Worm (Caenorhabditis elegans) whole organism, L3 larva: ENCODE data around the gene F37H8.5.

ENCODE experiments used
- aly-2 ChIP-seq: fragments of 150-350 bp; optimal IDR thresholded peaks from 2 replicates; lab custom pipeline; 2014; ENCODE audit warnings: missing biosample characterization, missing genetic modification characterization
- ama-1 ChIP-seq: fragments of 150-350 bp; optimal IDR thresholded peaks from 2 replicates; lab custom pipeline; 2018
- ceh-28 ChIP-seq: fragments of 150-350 bp; optimal IDR thresholded peaks from 2 replicates; lab custom pipeline; 2014; ENCODE audit warnings: missing biosample characterization, missing genetic modification reagents, missing genetic modification characterization
- ceh-82 ChIP-seq: fragments of 150-350 bp; optimal IDR thresholded peaks from 2 replicates; lab custom pipeline; 2014; ENCODE audit warnings: missing biosample characterization, missing genetic modification characterization
- ceh-9 ChIP-seq: sonication (generic microtip); optimal IDR thresholded peaks from 2 replicates; lab custom pipeline; 2018; ENCODE audit warnings: missing biosample characterization, missing genetic modification characterization
- daf-12 ChIP-seq: fragments of 150-350 bp; optimal IDR thresholded peaks from 2 replicates; lab custom pipeline; 2014; ENCODE audit warnings: missing biosample characterization, missing genetic modification reagents, missing genetic modification characterization
- egl-5 ChIP-seq: fragments of 150-350 bp; optimal IDR thresholded peaks from 2 replicates; lab custom pipeline; 2017; ENCODE audit warnings: missing biosample characterization, missing genetic modification reagents, missing genetic modification characterization, inconsistent platforms
- elt-1 ChIP-seq: fragments of 150-350 bp; optimal IDR thresholded peaks from 2 replicates; lab custom pipeline; 2014; ENCODE audit warnings: missing biosample characterization, missing genetic modification characterization
- elt-2 ChIP-seq: sonication (generic microtip); optimal IDR thresholded peaks from 2 replicates; lab custom pipeline; 2016; ENCODE audit warnings: missing genetic modification reagents, mild to moderate bottlenecking, missing genetic modification characterization, missing compliant biosample characterization
- elt-3 ChIP-seq, 3 experiments: fragments of 150-350 bp in 1 of 3; sonication (generic microtip) in 2 of 3; optimal IDR thresholded peaks; 2 replicates in 2 of 3; 4 replicates in 1 of 3; lab custom pipeline; 2014 to 2017; ENCODE audit warnings: missing biosample characterization in 3 of 3, missing genetic modification characterization in 3 of 3
- fkh-2 ChIP-seq: fragments of 150-350 bp; optimal IDR thresholded peaks from 2 replicates; lab custom pipeline; 2014; ENCODE audit warnings: missing biosample characterization, missing genetic modification reagents, missing genetic modification characterization
- hmg-11 ChIP-seq: sonication (generic microtip); optimal IDR thresholded peaks from 2 replicates; lab custom pipeline; 2016; ENCODE audit warnings: missing genetic modification characterization, missing compliant biosample characterization
- jun-1 ChIP-seq: fragments of 150-350 bp; optimal IDR thresholded peaks from 2 replicates; lab custom pipeline; 2014; ENCODE audit warnings: missing biosample characterization, missing genetic modification reagents, missing genetic modification characterization
- lin-15B ChIP-seq: fragments of 150-350 bp; optimal IDR thresholded peaks from 2 replicates; lab custom pipeline; 2014; ENCODE audit warnings: missing biosample characterization, missing genetic modification characterization
- lin-39 ChIP-seq: fragments of 150-350 bp; optimal IDR thresholded peaks from 2 replicates; lab custom pipeline; 2018; ENCODE audit warnings: missing biosample characterization, missing genetic modification reagents, missing genetic modification characterization
- lsy-12 ChIP-seq: sonication (generic microtip); optimal IDR thresholded peaks from 2 replicates; lab custom pipeline; 2016; ENCODE audit warnings: mild to moderate bottlenecking, missing genetic modification characterization, missing compliant biosample characterization
- mdl-1 ChIP-seq: fragments of 150-350 bp; optimal IDR thresholded peaks from 2 replicates; lab custom pipeline; 2014; ENCODE audit warnings: missing biosample characterization, missing genetic modification characterization
- mml-1 ChIP-seq: fragments of 150-350 bp; sonication (generic microtip); optimal IDR thresholded peaks from 3 replicates; lab custom pipeline; 2014; ENCODE audit warnings: missing biosample characterization, missing genetic modification characterization
- nfya-1 ChIP-seq: sonication (generic microtip); optimal IDR thresholded peaks from 2 replicates; lab custom pipeline; 2017; ENCODE audit warnings: missing genetic modification characterization, mild to moderate bottlenecking, missing compliant biosample characterization, antibody characterized with exemption, moderate library complexity; ENCODE audit not compliant: insufficient read depth
- nhr-11 ChIP-seq: fragments of 150-350 bp; optimal IDR thresholded peaks from 2 replicates; lab custom pipeline; 2014; ENCODE audit warnings: missing biosample characterization, missing genetic modification characterization
- nhr-12 ChIP-seq: fragments of 150-350 bp; optimal IDR thresholded peaks from 2 replicates; lab custom pipeline; 2014; ENCODE audit warnings: missing biosample characterization, missing genetic modification characterization
- nhr-23 ChIP-seq: fragments of 150-350 bp; optimal IDR thresholded peaks from 2 replicates; lab custom pipeline; 2014; ENCODE audit warnings: missing biosample characterization, missing genetic modification reagents, missing genetic modification characterization
- nhr-237 ChIP-seq: fragments of 150-350 bp; optimal IDR thresholded peaks from 2 replicates; lab custom pipeline; 2014; ENCODE audit warnings: missing biosample characterization, missing genetic modification characterization
- nhr-25 ChIP-seq: sonication (generic microtip); optimal IDR thresholded peaks from 2 replicates; lab custom pipeline; 2017; ENCODE audit warnings: missing biosample characterization, missing genetic modification characterization
- nhr-28 ChIP-seq: fragments of 150-350 bp; optimal IDR thresholded peaks from 2 replicates; lab custom pipeline; 2014; ENCODE audit warnings: missing biosample characterization, missing genetic modification characterization
- nhr-43 ChIP-seq: sonication (generic microtip); optimal IDR thresholded peaks from 2 replicates; lab custom pipeline; 2016; ENCODE audit warnings: mild to moderate bottlenecking, missing genetic modification characterization, missing compliant biosample characterization; ENCODE audit not compliant: poor library complexity, severe bottlenecking
- nhr-67 ChIP-seq: fragments of 150-350 bp; optimal IDR thresholded peaks from 2 replicates; lab custom pipeline; 2014; ENCODE audit warnings: missing biosample characterization, missing genetic modification characterization
- nhr-77 ChIP-seq: fragments of 150-350 bp; optimal IDR thresholded peaks from 2 replicates; lab custom pipeline; 2014; ENCODE audit warnings: missing biosample characterization, missing genetic modification characterization
- pha-4 ChIP-seq: fragments of 150-350 bp; optimal IDR thresholded peaks from 2 replicates; lab custom pipeline; 2014; ENCODE audit warnings: missing biosample characterization, missing genetic modification reagents, missing genetic modification characterization
- pqm-1 ChIP-seq: fragments of 150-350 bp; optimal IDR thresholded peaks from 2 replicates; lab custom pipeline; 2017; ENCODE audit warnings: missing biosample characterization, missing genetic modification characterization, inconsistent platforms
- skn-1 ChIP-seq: fragments of 150-350 bp; optimal IDR thresholded peaks from 2 replicates; lab custom pipeline; 2014; ENCODE audit warnings: missing biosample characterization, missing genetic modification characterization
- snpc-4 ChIP-seq: fragments of 150-350 bp; optimal IDR thresholded peaks from 2 replicates; lab custom pipeline; 2014; ENCODE audit warnings: missing biosample characterization, missing genetic modification characterization
- tbx-2 ChIP-seq: sonication (generic microtip); optimal IDR thresholded peaks from 2 replicates; lab custom pipeline; 2016; ENCODE audit warnings: mild to moderate bottlenecking, missing genetic modification characterization, missing compliant biosample characterization
- unc-39 ChIP-seq: sonication (generic microtip); optimal IDR thresholded peaks from 4 replicates; lab custom pipeline; 2017; ENCODE audit warnings: missing biosample characterization, missing genetic modification characterization
- ztf-11 ChIP-seq: fragments of 150-350 bp; optimal IDR thresholded peaks from 2 replicates; lab custom pipeline; 2014; ENCODE audit warnings: missing biosample characterization, missing genetic modification characterization

Gene F37H8.5

ce11 chrII:11224045-11224481, 36.1 kb downstream of the F37H8.5 start (continued):
- TF ChIP-seq nhr-67 (tag; lab: Kevin White, UChicago) (no peak), elt-1 (tag; lab: Kevin White, UChicago) (no peak), nhr-77 (tag; lab: Kevin White, UChicago) (no peak), pha-4 (peak; percentile 33), pqm-1 (tag; lab: Kevin White, UChicago) (peak; percentile 77), nhr-12 (tag; lab: Kevin White, UChicago) (no peak), lin-39 (tag; lab: Kevin White, UChicago) (peak; percentile 62), fkh-2 (tag; lab: Kevin White, UChicago) (no peak), hmg-11 (tag; lab: Kevin White, UChicago) (no peak), nhr-25 (tag; lab: Kevin White, UChicago) (peak; percentile 53), lsy-12 (tag; lab: Kevin White, UChicago) (peak; percentile 71), nhr-237 (no peak), mml-1 (no peak), ztf-11 (tag; lab: Kevin White, UChicago) (no peak), jun-1 (tag; lab: Kevin White, UChicago) (peak; percentile 65), ceh-82 (tag; lab: Kevin White, UChicago) (no peak), aly-2 (tag; lab: Kevin White, UChicago) (peak; percentile 74)

DNA sequence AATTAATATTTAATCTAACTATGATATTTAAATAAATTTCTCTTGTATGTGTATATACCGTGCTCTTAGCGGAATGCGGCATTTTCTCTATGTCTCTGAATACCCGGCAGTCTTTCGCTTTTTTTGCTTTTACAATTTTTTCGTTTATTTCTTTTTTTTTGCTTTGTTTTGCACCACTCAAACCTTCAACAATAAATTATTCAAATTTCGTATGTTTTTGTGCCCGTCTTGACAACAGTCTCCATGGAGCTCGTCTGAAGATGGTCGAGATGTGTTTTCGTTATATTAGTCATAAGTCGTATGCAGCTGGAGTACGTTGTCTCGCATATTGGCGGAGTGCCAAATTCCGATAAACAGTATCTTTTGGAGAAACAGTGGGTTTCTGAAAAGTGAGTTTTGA, 38.4 kb downstream of the F37H8.5 start, which contains the start of gene T06D8.2:
TSS of gene T06D8.2 (plus strand) at position 301 of the 400 bp plus-strand sequence.
- TF ChIP-seq nhr-25 (tag; lab: Kevin White, UChicago) (no peak), unc-39 (no peak), mml-1 (no peak), ceh-28 (tag; lab: Kevin White, UChicago) (no peak), aly-2 (tag; lab: Kevin White, UChicago) (no peak), nhr-43 (tag; lab: Kevin White, UChicago) (no peak), tbx-2 (tag; lab: Kevin White, UChicago) (no peak), elt-3 (tag; optimal IDR thresholded peaks at IDR 0.05; lab: Kevin White, UChicago) (no peak)

DNA sequence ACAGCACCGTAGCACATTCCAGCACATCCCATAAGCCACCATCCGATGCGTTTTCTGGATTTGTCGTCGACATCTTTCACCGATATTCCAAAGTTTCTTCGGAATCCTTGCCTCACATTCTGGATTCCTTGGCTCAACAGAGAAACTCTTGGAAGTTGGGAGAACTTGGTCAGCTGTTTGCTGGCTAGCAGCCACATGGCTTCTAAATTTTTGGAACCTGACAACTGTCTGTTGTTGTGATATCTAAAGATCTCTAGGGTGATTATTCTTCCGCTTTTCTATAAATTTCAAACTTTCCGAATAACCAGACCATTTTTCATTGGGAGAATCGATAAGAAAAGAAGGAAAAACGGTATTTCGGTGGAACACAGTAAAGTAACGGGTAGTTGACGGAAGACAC, 46.7 kb downstream of the F37H8.5 start, which contains the start of gene cox-15:
TSS of gene cox-15 (minus strand) at position 202 of the 400 bp plus-strand sequence.
- TF ChIP-seq nhr-77 (tag; lab: Kevin White, UChicago) (no peak), daf-12 (no peak), egl-5 (no peak), nhr-11 (tag; lab: Kevin White, UChicago) (no peak), nhr-28 (tag; lab: Kevin White, UChicago) (no peak), unc-39 (no peak), elt-2 (tag; lab: Kevin White, UChicago) (no peak)

ce11 chrII:11236274-11236673, 48.3 kb downstream of the F37H8.5 start, which contains the start of gene cchl-1:
Gene cchl-1 (minus strand): TSS chrII:11236387.
- TF ChIP-seq nfya-1 (tag; lab: Kevin White, UChicago): peak; percentile 32
- TF ChIP-seq pha-4: peak; percentile 36
- no peak for TF ChIP-seq nhr-23 (tag; lab: Kevin White, UChicago)
- peak; percentile 29 for TF ChIP-seq lin-15B (tag; lab: Kevin White, UChicago)
- TF ChIP-seq elt-2 (tag; lab: Kevin White, UChicago): peak; percentile 32
- peak; percentile 21 for TF ChIP-seq hmg-11 (tag; lab: Kevin White, UChicago)
- TF ChIP-seq skn-1 (tag; lab: Kevin White, UChicago): no peak
- TF ChIP-seq elt-1 (tag; lab: Kevin White, UChicago): no peak
- TF ChIP-seq ama-1 (lab: Kevin White, UChicago): peak; percentile 44
- no peak for TF ChIP-seq ceh-9
- no peak for TF ChIP-seq mdl-1 (tag; lab: Kevin White, UChicago)

DNA sequence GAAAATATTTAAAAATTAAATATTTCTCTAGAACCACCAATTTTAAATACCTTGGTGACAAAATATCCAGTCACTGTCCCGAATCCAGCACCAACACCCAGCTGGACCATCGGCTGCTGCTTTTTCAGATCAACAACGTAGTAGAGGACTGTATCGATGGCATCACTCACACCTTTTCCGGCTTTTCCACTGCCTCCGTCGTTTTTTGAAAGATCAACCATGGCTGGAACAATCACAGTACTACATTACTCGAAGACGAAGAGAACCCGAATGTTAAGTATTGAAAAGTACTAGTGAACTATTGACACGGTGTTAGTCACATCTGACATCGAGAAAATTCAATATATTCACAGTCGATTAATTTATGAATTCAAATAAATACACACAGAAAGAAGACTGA, 49.1 kb downstream of the F37H8.5 start, which contains the start of gene fndc-1:
TSS of gene fndc-1 (minus strand) at position 227 of the 400 bp plus-strand sequence.
- no peak for TF ChIP-seq nhr-77 (tag; lab: Kevin White, UChicago)
- TF ChIP-seq ama-1 (lab: Kevin White, UChicago): peak; percentile 25
- TF ChIP-seq snpc-4 (tag; lab: Kevin White, UChicago): no peak
- TF ChIP-seq, all 47 proteins: peak for 1
